Worm (Caenorhabditis elegans) whole organism, late embryonic: ENCODE measurements around the gene ador-1.

Experiments
- ama-1 ChIP-seq: fragments of 150-350 bp; optimal IDR thresholded peaks from 2 replicates; lab custom pipeline; 2014
- fkh-6 ChIP-seq: sonication (generic microtip); optimal IDR thresholded peaks from 2 replicates; lab custom pipeline; 2016; ENCODE audit warnings: missing genetic modification characterization, missing compliant biosample characterization
- hlh-13 ChIP-seq: fragments of 200-800 bp; sonication (Bioruptor generic); optimal IDR thresholded peaks from 2 replicates; lab custom pipeline; 2018; ENCODE audit warnings: mild to moderate bottlenecking, missing genetic modification characterization, missing compliant biosample characterization
- hlh-8 ChIP-seq: sonication (generic microtip); optimal IDR thresholded peaks from 2 replicates; lab custom pipeline; 2016; ENCODE audit warnings: missing genotype, missing genetic modification characterization, missing compliant biosample characterization
- tbx-2 ChIP-seq: sonication (generic microtip); optimal IDR thresholded peaks from 2 replicates; lab custom pipeline; 2016; ENCODE audit warnings: missing genetic modification characterization, missing compliant biosample characterization

DNA sequence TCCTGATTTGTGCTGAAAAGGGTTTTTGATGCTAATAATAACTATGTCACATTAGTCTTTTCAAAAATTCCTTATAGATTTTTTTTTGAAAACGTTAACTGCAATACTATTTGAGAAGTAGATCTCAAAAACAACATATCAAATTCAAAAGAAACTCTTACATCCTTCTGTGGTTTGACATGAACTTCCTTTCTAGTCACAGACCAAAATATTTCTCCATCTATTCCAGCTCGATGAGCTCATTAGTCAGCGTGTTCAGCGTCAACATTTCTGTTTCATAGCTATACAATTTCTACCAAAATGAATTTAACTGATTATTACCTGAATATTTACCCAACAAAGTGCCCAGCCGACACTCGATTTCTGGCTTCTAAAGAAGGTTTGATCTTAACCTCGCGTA is 6.0 kb upstream of the ador-1 start, which contains the start of gene srh-67:
- no peak for TF ChIP-seq hlh-8
- no peak for TF ChIP-seq fkh-6 (tag; lab: Kevin White, UChicago)
- TF ChIP-seq ama-1 (lab: Kevin White, UChicago), result no peak
- TF ChIP-seq tbx-2 (tag; lab: Kevin White, UChicago), result no peak
- TF ChIP-seq hlh-13 (GFP tag; lab: Kevin White, UChicago), result no peak
